Fruit fly (Drosophila melanogaster) whole organism, embryonic: ENCODE data around the gene dlg1.
A peak's percentile ranks its signal among the peaks of the same experiment; 100 is the strongest.

Source experiments
- Aef1 ChIP-seq: fragments of 200-800 bp; sonication (Bioruptor generic); IDR thresholded peaks from 3 replicates; pipeline ENCODE4 v1.3.6; 2022; ENCODE audit warnings: missing biosample characterization, missing genetic modification characterization
- Atf-2 ChIP-seq: fragments of 200-800 bp; sonication (Bioruptor generic); optimal IDR thresholded peaks from 2 replicates; lab custom pipeline; 2016; ENCODE audit warnings: missing biosample characterization, missing genetic modification characterization
- CG13287 ChIP-seq: fragments of 200-800 bp; sonication (Bioruptor generic); IDR thresholded peaks from 2 replicates; pipeline ENCODE4 v1.3.6; 2022; ENCODE audit warnings: missing biosample characterization, missing genetic modification characterization; ENCODE audit not compliant: partially characterized antibody
- CG13296 ChIP-seq: fragments of 200-800 bp; sonication (Bioruptor generic); optimal IDR thresholded peaks from 3 replicates; lab custom pipeline; 2018; ENCODE audit warnings: missing biosample characterization, mild to moderate bottlenecking, missing genetic modification characterization
- CG14860 ChIP-seq: fragments of 200-800 bp; sonication (Bioruptor generic); IDR thresholded peaks from 3 replicates; pipeline ENCODE4 v1.3.6; 2022; ENCODE audit warnings: missing biosample characterization, missing genetic modification characterization; ENCODE audit not compliant: partially characterized antibody
- CG15479 ChIP-seq: fragments of 200-800 bp; sonication (Bioruptor generic); optimal IDR thresholded peaks from 3 replicates; lab custom pipeline; 2019; ENCODE audit warnings: missing biosample characterization, mild to moderate bottlenecking, missing genetic modification characterization, moderate library complexity
- CG15514 ChIP-seq: fragments of 200-800 bp; sonication (Bioruptor generic); optimal IDR thresholded peaks from 3 replicates; lab custom pipeline; 2017; ENCODE audit warnings: missing biosample characterization, missing genetic modification characterization, mild to moderate bottlenecking, moderate library complexity, missing genetic modification reagents
- CG16779 ChIP-seq: fragments of 200-800 bp; sonication (Bioruptor generic); IDR thresholded peaks from 2 replicates; pipeline ENCODE4 v1.3.6; 2022; ENCODE audit warnings: missing biosample characterization, missing genetic modification characterization
- CG17186 ChIP-seq: fragments of 200-800 bp; sonication (Bioruptor generic); optimal IDR thresholded peaks from 3 replicates; lab custom pipeline; 2017; ENCODE audit warnings: missing biosample characterization, missing genetic modification reagents, missing genetic modification characterization
- CG17829 ChIP-seq: fragments of 200-800 bp; optimal IDR thresholded peaks from 2 replicates; lab custom pipeline; 2019; ENCODE audit warnings: missing biosample characterization, mild to moderate bottlenecking, missing genetic modification characterization, moderate library complexity
- CG18599 ChIP-seq: fragments of 200-800 bp; sonication (Bioruptor generic); optimal IDR thresholded peaks from 3 replicates; lab custom pipeline; 2017; ENCODE audit warnings: missing biosample characterization, missing genetic modification characterization, mild to moderate bottlenecking, moderate library complexity, missing genetic modification reagents
- CG32767 ChIP-seq: fragments of 200-800 bp; sonication (Bioruptor generic); IDR thresholded peaks from 2 replicates; pipeline ENCODE4 v1.3.6; 2022; ENCODE audit warnings: missing biosample characterization, missing genetic modification characterization
- CG3281 ChIP-seq: fragments of 200-800 bp; sonication (Bioruptor generic); optimal IDR thresholded peaks from 3 replicates; lab custom pipeline; 2017; ENCODE audit warnings: missing biosample characterization, mild to moderate bottlenecking, missing genetic modification characterization
- CG34224 ChIP-seq: fragments of 200-800 bp; sonication (Bioruptor generic); IDR thresholded peaks from 3 replicates; pipeline ENCODE4 v1.3.6; 2022; ENCODE audit warnings: missing biosample characterization, missing genetic modification characterization; ENCODE audit not compliant: partially characterized antibody
- CG4404 ChIP-seq: fragments of 200-800 bp; sonication (Bioruptor generic); IDR thresholded peaks from 2 replicates; pipeline ENCODE4 v1.3.6; 2022; ENCODE audit warnings: missing biosample characterization, missing genetic modification characterization
- CG4617 ChIP-seq: fragments of 200-800 bp; sonication (Bioruptor generic); optimal IDR thresholded peaks from 3 replicates; lab custom pipeline; 2016; ENCODE audit warnings: missing biosample characterization, missing genetic modification characterization, borderline replicate concordance
- CG5245 ChIP-seq: fragments of 200-800 bp; sonication (Bioruptor generic); optimal IDR thresholded peaks from 3 replicates; lab custom pipeline; 2016; ENCODE audit warnings: missing biosample characterization, missing genetic modification characterization
- CG7928 ChIP-seq: fragments of 200-800 bp; sonication (Bioruptor generic); optimal IDR thresholded peaks from 2 replicates; lab custom pipeline; 2017; ENCODE audit warnings: missing biosample characterization, mild to moderate bottlenecking, missing genetic modification characterization
- CG9932 ChIP-seq: fragments of 200-800 bp; sonication (Bioruptor generic); IDR thresholded peaks from 2 replicates; pipeline ENCODE4 v1.3.6; 2022; ENCODE audit warnings: missing biosample characterization, missing genetic modification characterization
- Doc3 ChIP-seq: fragments of 200-800 bp; sonication (Bioruptor generic); IDR thresholded peaks from 3 replicates; pipeline ENCODE4 v1.3.6; 2022; ENCODE audit warnings: missing biosample characterization, missing genetic modification characterization; ENCODE audit not compliant: partially characterized antibody
- Dp ChIP-seq: fragments of 200-800 bp; sonication (Bioruptor generic); optimal IDR thresholded peaks from 2 replicates; lab custom pipeline; 2018; ENCODE audit warnings: missing biosample characterization, mild to moderate bottlenecking, missing genetic modification characterization, moderate library complexity
- Dref ChIP-seq: fragments of 200-800 bp; sonication (Bioruptor generic); IDR thresholded peaks from 2 replicates; pipeline ENCODE4 v1.3.6; 2022; ENCODE audit warnings: missing biosample characterization, missing genetic modification characterization
- Fer1 ChIP-seq: fragments of 200-800 bp; sonication (Bioruptor generic); optimal IDR thresholded peaks from 2 replicates; lab custom pipeline; 2017; ENCODE audit warnings: missing biosample characterization, mild to moderate bottlenecking, missing genetic modification characterization
- Hr39 ChIP-seq: fragments of >200 bp; optimal IDR thresholded peaks from 2 replicates; lab custom pipeline; 2017
- Lhr ChIP-seq: fragments of 200-800 bp; sonication (Bioruptor generic); optimal IDR thresholded peaks from 3 replicates; lab custom pipeline; 2017; ENCODE audit warnings: mild to moderate bottlenecking, missing biosample characterization, missing genetic modification reagents, missing genetic modification characterization
- NFAT ChIP-seq: fragments of 200-800 bp; sonication (Bioruptor generic); IDR thresholded peaks from 2 replicates; pipeline ENCODE4 v1.3.6; 2022; ENCODE audit warnings: missing biosample characterization, missing genetic modification characterization
- Ssrp ChIP-seq: fragments of 200-800 bp; sonication (Bioruptor generic); optimal IDR thresholded peaks from 2 replicates; lab custom pipeline; 2018; ENCODE audit warnings: missing biosample characterization, mild to moderate bottlenecking, missing genetic modification characterization, moderate library complexity
- amos ChIP-seq: fragments of 200-800 bp; sonication (Bioruptor generic); IDR thresholded peaks from 2 replicates; pipeline ENCODE4 v1.3.6; 2022; ENCODE audit warnings: missing biosample characterization, missing genetic modification characterization; ENCODE audit not compliant: partially characterized antibody
- bbx ChIP-seq: fragments of 200-800 bp; sonication (Bioruptor generic); IDR thresholded peaks from 2 replicates; pipeline ENCODE4 v1.3.6; 2022; ENCODE audit warnings: missing biosample characterization, missing genetic modification characterization; ENCODE audit not compliant: partially characterized antibody
- chn ChIP-seq: fragments of 200-800 bp; sonication (Bioruptor generic); optimal IDR thresholded peaks from 2 replicates; lab custom pipeline; 2016; ENCODE audit warnings: missing biosample characterization, missing genetic modification characterization
- cwo ChIP-seq: fragments of 200-800 bp; sonication (Bioruptor generic); optimal IDR thresholded peaks from 3 replicates; lab custom pipeline; 2017; ENCODE audit warnings: missing biosample characterization, missing genetic modification characterization, mild to moderate bottlenecking, moderate library complexity, missing genetic modification reagents
- gsb-n ChIP-seq: fragments of 200-800 bp; sonication (Bioruptor generic); optimal IDR thresholded peaks from 3 replicates; lab custom pipeline; 2018; ENCODE audit warnings: missing biosample characterization, mild to moderate bottlenecking, missing genetic modification characterization
- ham ChIP-seq: fragments of 200-800 bp; sonication (Bioruptor generic); IDR thresholded peaks from 2 replicates; pipeline ENCODE4 v1.3.6; 2022; ENCODE audit warnings: missing biosample characterization, missing genetic modification characterization
- hbn ChIP-seq: fragments of 200-800 bp; sonication (Bioruptor generic); IDR thresholded peaks from 2 replicates; pipeline ENCODE4 v1.3.6; 2022; ENCODE audit warnings: missing biosample characterization, missing genetic modification characterization; ENCODE audit not compliant: partially characterized antibody
- klu ChIP-seq: fragments of 200-800 bp; sonication (Bioruptor generic); IDR thresholded peaks from 2 replicates; pipeline ENCODE4 v1.3.6; 2022; ENCODE audit warnings: missing biosample characterization, missing genetic modification characterization
- lov ChIP-seq, 2 experiments: fragments of 200-800 bp in 1 of 2; fragments of >200 bp in 1 of 2; sonication (Bioruptor generic) in 1 of 2; IDR thresholded peaks in 1 of 2; optimal IDR thresholded peaks in 1 of 2; 2 replicates in 1 of 2; 3 replicates in 1 of 2; pipeline versions ENCODE4 v1.3.6 to Lab custom; 2017 to 2022; ENCODE audit warnings: missing biosample characterization in 1 of 2, missing genetic modification characterization in 1 of 2
- maf-S ChIP-seq: fragments of 200-800 bp; sonication (Bioruptor generic); optimal IDR thresholded peaks from 2 replicates; lab custom pipeline; 2016; ENCODE audit warnings: missing biosample characterization, missing genetic modification characterization
- mirr ChIP-seq: fragments of 200-800 bp; sonication (Bioruptor generic); optimal IDR thresholded peaks from 3 replicates; lab custom pipeline; 2018; ENCODE audit warnings: missing biosample characterization, mild to moderate bottlenecking, missing genetic modification characterization
- mld ChIP-seq: fragments of 200-800 bp; sonication (Bioruptor generic); IDR thresholded peaks from 3 replicates; pipeline ENCODE4 v1.3.6; 2022; ENCODE audit warnings: missing biosample characterization, missing genetic modification characterization; ENCODE audit not compliant: partially characterized antibody
- nau ChIP-seq: fragments of 200-800 bp; sonication (Bioruptor generic); optimal IDR thresholded peaks from 3 replicates; lab custom pipeline; 2017; ENCODE audit warnings: missing biosample characterization, mild to moderate bottlenecking, missing genetic modification characterization, missing genetic modification reagents
- rib ChIP-seq: fragments of 200-800 bp; sonication (Bioruptor generic); IDR thresholded peaks from 2 replicates; pipeline ENCODE4 v1.3.6; 2022; ENCODE audit warnings: missing biosample characterization, missing genetic modification characterization
- sna ChIP-seq: fragments of 200-800 bp; sonication (Bioruptor generic); IDR thresholded peaks from 2 replicates; pipeline ENCODE4 v1.3.6; 2022; ENCODE audit warnings: missing biosample characterization, missing genetic modification characterization; ENCODE audit not compliant: partially characterized antibody
- tll ChIP-seq, 2 experiments: fragments of 200-800 bp in 1 of 2; fragments of >200 bp in 1 of 2; sonication (Bioruptor generic) in 1 of 2; optimal IDR thresholded peaks; 2 replicates each; lab custom pipeline; 2017 to 2019; ENCODE audit warnings: missing biosample characterization in 2 of 2, missing genetic modification characterization in 2 of 2, mild to moderate bottlenecking in 1 of 2, moderate library complexity in 1 of 2
- toy ChIP-seq: fragments of 200-800 bp; sonication (Bioruptor generic); IDR thresholded peaks from 2 replicates; pipeline ENCODE4 v1.3.6; 2022; ENCODE audit warnings: missing biosample characterization, missing genetic modification characterization
- zen2 ChIP-seq: fragments of 200-800 bp; sonication (Bioruptor generic); IDR thresholded peaks from 3 replicates; pipeline ENCODE4 v1.3.6; 2022; ENCODE audit warnings: missing biosample characterization, missing genetic modification characterization; ENCODE audit not compliant: partially characterized antibody
- zfh1 ChIP-seq: fragments of 200-800 bp; sonication (Bioruptor generic); IDR thresholded peaks from 3 replicates; pipeline ENCODE4 v1.3.6; 2022; ENCODE audit warnings: missing biosample characterization, missing genetic modification characterization

Gene dlg1

DNA sequence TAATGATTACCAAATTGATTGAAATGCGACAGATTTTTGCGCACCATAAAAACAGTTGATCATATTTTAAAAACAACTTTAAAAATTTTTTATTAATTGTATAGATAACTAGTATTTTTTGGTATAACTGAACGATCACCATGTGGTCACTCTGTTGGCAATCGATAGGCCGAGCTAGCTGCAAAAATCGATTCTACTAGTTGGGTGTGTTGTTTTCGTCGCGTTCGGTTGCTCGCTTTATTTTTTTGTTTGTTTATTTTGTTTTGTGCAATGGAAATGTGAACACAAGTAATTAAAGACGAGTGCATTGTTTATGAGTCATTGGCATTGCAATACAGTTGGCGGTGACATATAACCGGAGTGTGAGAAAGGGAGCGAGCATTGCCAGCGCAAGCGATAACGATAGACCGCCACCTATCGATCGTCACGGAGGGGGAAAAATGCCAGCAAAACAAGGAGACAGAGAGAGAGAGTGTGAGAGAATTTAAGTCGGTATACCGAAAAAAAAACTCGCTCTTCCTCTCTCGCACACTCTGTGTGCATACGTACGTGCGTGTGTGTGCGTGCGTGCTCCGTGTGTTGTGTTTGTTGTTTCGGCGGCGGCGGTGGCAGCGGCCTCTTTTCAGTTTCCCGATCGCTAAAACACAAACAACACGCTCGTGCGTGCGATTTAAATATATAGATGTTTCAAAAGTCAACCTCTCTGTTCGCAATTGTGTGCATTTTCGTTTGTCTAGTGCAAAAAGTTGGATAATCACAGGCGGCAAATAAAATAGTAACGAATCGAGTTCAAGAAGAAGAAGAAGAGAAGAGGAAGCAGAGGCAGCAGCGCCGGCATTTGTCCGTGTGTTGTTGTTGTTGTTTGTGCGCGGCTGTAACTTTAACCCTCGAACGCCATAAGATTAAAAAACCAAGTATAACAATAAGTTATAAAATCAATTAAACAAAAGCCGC, 20.3 kb downstream of the dlg1 start (continued):
- TF ChIP-seq CG17186 (GFP tag; lab: Kevin White, UChicago) (peak; percentile 6), amos (GFP tag; lab: Robert Waterston, UW) (peak; percentile 57; the same call in 1 of the 2 replicates), bbx (GFP tag; lab: Robert Waterston, UW) (peak; percentile 81), CG5245 (GFP tag; lab: Kevin White, UChicago) (no peak), zen2 (peak; percentile 74), cwo (no peak), CG4404 (GFP tag; lab: Robert Waterston, UW) (no peak), CG16779 (GFP tag; lab: Robert Waterston, UW) (no peak), Dp (GFP tag; lab: Kevin White, UChicago) (peak; percentile 18), CG18599 (peak; percentile 14), hbn (GFP tag; lab: Robert Waterston, UW) (0 out of 2 replicates have a peak, but pooled peaks have one; percentile 52), Aef1 (GFP tag; lab: Robert Waterston, UW) (no peak), CG13287 (GFP tag; lab: Robert Waterston, UW) (peak; percentile 76), gsb-n (tag; lab: Kevin White, UChicago) (no peak), Atf-2 (no peak), chn (GFP tag; lab: Kevin White, UChicago) (no peak), Hr39 (lab: Kevin White, UChicago) (peak; percentile 58), mld (GFP tag; lab: Robert Waterston, UW) (peak; percentile 65; the same call in 1 of the 3 replicates), Ssrp (tag; lab: Kevin White, UChicago) (no peak), CG7928 (GFP tag; lab: Kevin White, UChicago) (no peak), CG13296 (GFP tag; lab: Kevin White, UChicago) (no peak), mirr (no peak), maf-S (no peak), CG15514 (GFP tag; lab: Kevin White, UChicago) (peak; percentile 16), CG17829 (tag; lab: Kevin White, UChicago) (no peak), CG32767 (GFP tag; lab: Robert Waterston, UW) (peak; percentile 84), sna (GFP tag; lab: Robert Waterston, UW) (peak; percentile 84), tll (GFP tag; optimal IDR thresholded peaks at IDR 0.05; lab: Kevin White, UChicago) (peak in 1 of 2 experiments; percentile 15), NFAT (no peak), Fer1 (peak; percentile 10), toy (GFP tag; lab: Robert Waterston, UW) (no peak), zfh1 (GFP tag; lab: Robert Waterston, UW) (no peak), CG4617 (GFP tag; lab: Kevin White, UChicago) (peak; percentile 49), CG15479 (GFP tag; lab: Kevin White, UChicago) (peak; percentile 13), Lhr (GFP tag; lab: Kevin White, UChicago) (peak; percentile 49), ham (GFP tag; lab: Robert Waterston, UW) (no peak), CG14860 (GFP tag; lab: Robert Waterston, UW) (peak; percentile 83), CG3281 (GFP tag; lab: Kevin White, UChicago) (peak; percentile 5), CG9932 (GFP tag; lab: Robert Waterston, UW) (no peak), CG34224 (GFP tag; lab: Robert Waterston, UW) (peak; percentile 78; the same call in 2 of the 3 replicates), rib (peak; percentile 29; the same call in 1 of the 2 replicates), nau (GFP tag; lab: Kevin White, UChicago) (no peak), Doc3 (GFP tag; lab: Robert Waterston, UW) (peak; percentile 69), klu (GFP tag; lab: Robert Waterston, UW) (no peak), lov (optimal IDR thresholded peaks at IDR 0.05; lab: Kevin White, UChicago) (no peak), lov (GFP tag; IDR thresholded peaks at IDR 0.05; lab: Robert Waterston, UW) (no peak), Dref (GFP tag; lab: Robert Waterston, UW) (peak; percentile 65)
